Worm (Caenorhabditis elegans) whole organism, young adult: Measurements from ENCODE around the gene dpy-18.

ENCODE experiments used
- B0019.2 ChIP-seq: fragments of 200-800 bp; sonication (Bioruptor generic); conservative IDR thresholded peaks from 2 replicates; pipeline ENCODE4 v1.3.6; 2022; ENCODE audit warnings: missing genetic modification reagents, missing genetic modification characterization, missing compliant biosample characterization
- B0336.3 ChIP-seq: fragments of 200-800 bp; sonication (Bioruptor generic); IDR thresholded peaks from 2 replicates; pipeline ENCODE4 v1.3.6; 2022; ENCODE audit warnings: missing genetic modification characterization, missing compliant biosample characterization
- D2030.7 ChIP-seq: fragments of 200-800 bp; sonication (Bioruptor generic); IDR thresholded peaks from 2 replicates; pipeline ENCODE4 v1.3.6; 2022; ENCODE audit warnings: missing genetic modification reagents, missing genetic modification characterization, missing compliant biosample characterization
- F10E7.11 ChIP-seq: sonication (generic microtip); optimal IDR thresholded peaks from 2 replicates; lab custom pipeline; 2017; ENCODE audit warnings: mild to moderate bottlenecking, missing genetic modification characterization, moderate library complexity, missing compliant biosample characterization
- F39B2.1 ChIP-seq: fragments of 200-800 bp; sonication (Bioruptor generic); IDR thresholded peaks from 2 replicates; pipeline ENCODE4 v1.3.6; 2022; ENCODE audit warnings: missing genetic modification reagents, missing genetic modification characterization, missing compliant biosample characterization
- F57A8.1 ChIP-seq: fragments of 200-800 bp; sonication (Bioruptor generic); optimal IDR thresholded peaks from 2 replicates; lab custom pipeline; 2018; ENCODE audit warnings: mild to moderate bottlenecking, missing genetic modification characterization, moderate library complexity, missing compliant biosample characterization
- F57C9.4 ChIP-seq: sonication (generic microtip); optimal IDR thresholded peaks from 2 replicates; lab custom pipeline; 2017; ENCODE audit warnings: mild to moderate bottlenecking, missing genetic modification characterization, missing compliant biosample characterization
- Y56A3A.18 ChIP-seq: fragments of 200-800 bp; sonication (Bioruptor generic); IDR thresholded peaks from 2 replicates; pipeline ENCODE4 v1.3.6; 2022; ENCODE audit warnings: missing genetic modification reagents, missing genetic modification characterization, missing compliant biosample characterization
- akir-1 ChIP-seq: fragments of 200-800 bp; sonication (Bioruptor generic); optimal IDR thresholded peaks from 2 replicates; lab custom pipeline; 2018; ENCODE audit warnings: mild to moderate bottlenecking, missing genetic modification characterization, moderate library complexity, missing compliant biosample characterization
- aptf-2 ChIP-seq: fragments of 200-800 bp; sonication (Bioruptor generic); conservative IDR thresholded peaks from 2 replicates; pipeline ENCODE4 v1.3.6; 2022; ENCODE audit warnings: missing genetic modification reagents, missing genetic modification characterization, missing compliant biosample characterization
- ccch-3 ChIP-seq: fragments of 200-800 bp; sonication (Bioruptor generic); optimal IDR thresholded peaks from 2 replicates; lab custom pipeline; 2018; ENCODE audit warnings: mild to moderate bottlenecking, missing genetic modification characterization, missing compliant biosample characterization
- cebp-2 ChIP-seq: fragments of 200-800 bp; sonication (Bioruptor generic); IDR thresholded peaks from 2 replicates; pipeline ENCODE4 v1.3.6; 2022; ENCODE audit warnings: missing genetic modification characterization, missing compliant biosample characterization
- ceh-27 ChIP-seq: fragments of 200-800 bp; sonication (Bioruptor generic); optimal IDR thresholded peaks from 2 replicates; lab custom pipeline; 2018; ENCODE audit warnings: mild to moderate bottlenecking, missing genetic modification characterization, moderate library complexity, missing compliant biosample characterization
- ceh-40 ChIP-seq: fragments of 200-800 bp; sonication (Bioruptor generic); IDR thresholded peaks from 2 replicates; pipeline ENCODE4 v1.3.6; 2022; ENCODE audit warnings: missing genetic modification characterization, missing compliant biosample characterization
- ceh-79 ChIP-seq: sonication (generic microtip); optimal IDR thresholded peaks from 2 replicates; lab custom pipeline; 2017; ENCODE audit warnings: mild to moderate bottlenecking, missing genetic modification characterization, missing compliant biosample characterization
- chd-7 ChIP-seq: sonication (generic microtip); optimal IDR thresholded peaks from 2 replicates; lab custom pipeline; 2016; ENCODE audit warnings: mild to moderate bottlenecking, missing genetic modification characterization, moderate library complexity, missing compliant biosample characterization
- die-1 ChIP-seq: sonication (generic microtip); optimal IDR thresholded peaks from 2 replicates; lab custom pipeline; 2016; ENCODE audit warnings: missing genotype, mild to moderate bottlenecking, missing genetic modification characterization, missing compliant biosample characterization
- egrh-3 ChIP-seq: fragments of 200-800 bp; sonication (Bioruptor generic); IDR thresholded peaks from 2 replicates; pipeline ENCODE4 v1.3.6; 2022; ENCODE audit warnings: missing genetic modification reagents, missing genetic modification characterization, missing compliant biosample characterization
- ekl-4 ChIP-seq: fragments of 200-800 bp; sonication (Bioruptor generic); IDR thresholded peaks from 2 replicates; pipeline ENCODE4 v1.3.6; 2022; ENCODE audit warnings: missing genetic modification reagents, missing genetic modification characterization, missing compliant biosample characterization
- ets-4 ChIP-seq: fragments of 200-800 bp; sonication (Bioruptor generic); optimal IDR thresholded peaks from 2 replicates; lab custom pipeline; 2018; ENCODE audit warnings: mild to moderate bottlenecking, missing genetic modification characterization, missing compliant biosample characterization
- gei-17 ChIP-seq: fragments of 200-800 bp; sonication (Bioruptor generic); optimal IDR thresholded peaks from 2 replicates; lab custom pipeline; 2018; ENCODE audit warnings: mild to moderate bottlenecking, missing genetic modification characterization, missing compliant biosample characterization
- hlh-12 ChIP-seq: sonication (generic microtip); optimal IDR thresholded peaks from 2 replicates; lab custom pipeline; 2016; ENCODE audit warnings: missing genetic modification characterization, missing compliant biosample characterization
- hmg-1.2 ChIP-seq: fragments of 200-800 bp; sonication (Bioruptor generic); IDR thresholded peaks from 2 replicates; pipeline ENCODE4 v1.3.6; 2022; ENCODE audit warnings: missing genetic modification reagents, missing genetic modification characterization, missing compliant biosample characterization
- hsf-1 ChIP-seq: fragments of 200-800 bp; sonication (Bioruptor generic); IDR thresholded peaks from 2 replicates; pipeline ENCODE4 v1.3.6; 2022; ENCODE audit warnings: missing genetic modification reagents, missing genetic modification characterization, missing compliant biosample characterization
- lsy-27 ChIP-seq: sonication (generic microtip); optimal IDR thresholded peaks from 2 replicates; lab custom pipeline; 2017; ENCODE audit warnings: missing genetic modification characterization, mild to moderate bottlenecking, missing compliant biosample characterization, antibody characterized with exemption, missing genotype, borderline replicate concordance; ENCODE audit not compliant: insufficient read depth
- madf-10 ChIP-seq: sonication (generic microtip); optimal IDR thresholded peaks from 2 replicates; lab custom pipeline; 2016; ENCODE audit warnings: mild to moderate bottlenecking, missing genetic modification characterization, missing compliant biosample characterization
- madf-6 ChIP-seq: fragments of 200-800 bp; sonication (Bioruptor generic); IDR thresholded peaks from 2 replicates; pipeline ENCODE4 v1.3.6; 2022; ENCODE audit warnings: missing genetic modification reagents, missing genetic modification characterization, missing compliant biosample characterization
- nfyb-1 ChIP-seq: fragments of 200-800 bp; sonication (Bioruptor generic); IDR thresholded peaks from 2 replicates; pipeline ENCODE4 v1.3.6; 2022; ENCODE audit warnings: missing genetic modification reagents, missing genetic modification characterization, missing compliant biosample characterization
- nhr-179 ChIP-seq: sonication (generic microtip); optimal IDR thresholded peaks from 2 replicates; lab custom pipeline; 2016; ENCODE audit warnings: mild to moderate bottlenecking, missing genetic modification characterization, missing compliant biosample characterization
- nhr-27 ChIP-seq: fragments of 200-800 bp; sonication (Bioruptor generic); optimal IDR thresholded peaks from 2 replicates; lab custom pipeline; 2018; ENCODE audit warnings: mild to moderate bottlenecking, missing genetic modification characterization, moderate library complexity, missing compliant biosample characterization
- nhr-90 ChIP-seq: sonication (generic microtip); optimal IDR thresholded peaks from 2 replicates; lab custom pipeline; 2016; ENCODE audit warnings: missing genotype, mild to moderate bottlenecking, missing genetic modification characterization, missing compliant biosample characterization
- pbrm-1 ChIP-seq: fragments of 200-800 bp; sonication (Bioruptor generic); IDR thresholded peaks from 2 replicates; pipeline ENCODE4 v1.3.6; 2022; ENCODE audit warnings: missing genetic modification reagents, missing genetic modification characterization, missing compliant biosample characterization
- pha-4 ChIP-seq: fragments of 150-350 bp; sonication (generic microtip); optimal IDR thresholded peaks from 2 replicates; lab custom pipeline; 2014; ENCODE audit warnings: missing biosample characterization, missing genetic modification reagents, missing genetic modification characterization
- rec-8 ChIP-seq, 2 experiments: sonication (generic microtip); optimal IDR thresholded peaks; 2 replicates each; lab custom pipeline; 2016; ENCODE audit warnings: mild to moderate bottlenecking in 2 of 2, missing genetic modification characterization in 2 of 2, missing genetic modification reagents in 2 of 2, missing genotype in 2 of 2, missing biosample characterization in 1 of 2, missing compliant biosample characterization in 1 of 2, moderate library complexity in 1 of 2
- repo-1 ChIP-seq: sonication (generic microtip); optimal IDR thresholded peaks from 2 replicates; lab custom pipeline; 2017; ENCODE audit warnings: mild to moderate bottlenecking, missing genetic modification characterization, missing compliant biosample characterization
- sdz-38 ChIP-seq: sonication (generic microtip); optimal IDR thresholded peaks from 2 replicates; lab custom pipeline; 2016; ENCODE audit warnings: missing genotype, missing genetic modification characterization, missing compliant biosample characterization
- snpc-1.1 ChIP-seq: sonication (generic microtip); optimal IDR thresholded peaks from 2 replicates; lab custom pipeline; 2017; ENCODE audit warnings: missing genetic modification characterization, mild to moderate bottlenecking, missing compliant biosample characterization, antibody characterized with exemption, moderate library complexity, missing genotype, missing genetic modification reagents; ENCODE audit not compliant: insufficient read depth
- snpc-1.3 ChIP-seq: sonication (generic microtip); optimal IDR thresholded peaks from 2 replicates; lab custom pipeline; 2017; ENCODE audit warnings: missing genetic modification characterization, mild to moderate bottlenecking, missing compliant biosample characterization, antibody characterized with exemption, moderate library complexity, missing genotype, missing genetic modification reagents; ENCODE audit not compliant: insufficient read depth
- snpc-4 ChIP-seq, 5 experiments: fragments of 150-350 bp in 1 of 5; sonication (generic microtip) in 4 of 5; optimal IDR thresholded peaks; 2 replicates each; lab custom pipeline; 2014 to 2018; ENCODE audit warnings: missing genetic modification characterization in 5 of 5, missing biosample characterization in 3 of 5, antibody characterized with exemption in 2 of 5, mild to moderate bottlenecking in 2 of 5, missing compliant biosample characterization in 2 of 5, missing genotype in 2 of 5, moderate library complexity in 2 of 5, missing genetic modification reagents in 1 of 5
- somi-1 ChIP-seq: fragments of 200-800 bp; sonication (Bioruptor generic); optimal IDR thresholded peaks from 2 replicates; lab custom pipeline; 2018; ENCODE audit warnings: mild to moderate bottlenecking, missing genetic modification characterization, missing compliant biosample characterization
- tbx-9 ChIP-seq: sonication (generic microtip); optimal IDR thresholded peaks from 2 replicates; lab custom pipeline; 2016; ENCODE audit warnings: borderline replicate concordance, missing genetic modification characterization, inconsistent platforms, missing compliant biosample characterization
- zfh-2 ChIP-seq: fragments of 200-800 bp; sonication (Bioruptor generic); conservative IDR thresholded peaks from 2 replicates; pipeline ENCODE4 v1.3.6; 2022; ENCODE audit warnings: missing genetic modification reagents, missing genetic modification characterization, missing compliant biosample characterization
- ztf-18 ChIP-seq: sonication (generic microtip); optimal IDR thresholded peaks from 2 replicates; lab custom pipeline; 2016; ENCODE audit warnings: missing genotype, mild to moderate bottlenecking, missing genetic modification characterization, missing compliant biosample characterization
- ztf-25 ChIP-seq: fragments of 200-800 bp; sonication (Bioruptor generic); IDR thresholded peaks from 2 replicates; pipeline ENCODE4 v1.3.6; 2022; ENCODE audit warnings: missing genetic modification reagents, missing genetic modification characterization, missing compliant biosample characterization
- ztf-26 ChIP-seq: sonication (generic microtip); optimal IDR thresholded peaks from 2 replicates; lab custom pipeline; 2017; ENCODE audit warnings: missing genetic modification characterization, missing compliant biosample characterization
- ztf-28 ChIP-seq: fragments of 200-800 bp; sonication (Bioruptor generic); IDR thresholded peaks from 2 replicates; pipeline ENCODE4 v1.3.6; 2022; ENCODE audit warnings: missing genetic modification reagents, missing genetic modification characterization, missing compliant biosample characterization
- ztf-3 ChIP-seq: fragments of 200-800 bp; sonication (Bioruptor generic); optimal IDR thresholded peaks from 2 replicates; lab custom pipeline; 2018; ENCODE audit warnings: mild to moderate bottlenecking, missing genetic modification characterization, missing compliant biosample characterization

The dpy-18 gene

DNA sequence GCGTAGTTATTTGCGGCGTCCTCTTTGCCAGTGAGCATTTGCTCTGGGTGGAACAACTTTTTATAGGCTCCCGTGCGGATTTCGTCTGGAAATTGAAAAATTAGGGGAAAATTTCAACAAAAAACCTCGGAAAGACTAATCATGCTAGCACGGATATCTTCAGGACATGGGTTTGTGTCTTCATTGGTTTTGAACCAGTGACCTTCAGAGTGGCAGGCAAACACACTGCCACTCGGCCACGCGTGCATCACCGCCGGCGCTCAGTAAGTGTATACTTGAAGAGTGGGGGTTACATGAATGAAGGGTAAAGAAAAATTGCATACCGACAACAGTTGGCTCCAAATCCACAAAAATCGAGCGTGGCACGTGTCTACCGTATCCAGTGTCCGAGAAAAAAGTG is 6.5 kb downstream of the dpy-18 start (continued):
- no peak for TF ChIP-seq egrh-3 (GFP tag; lab: Robert Waterston, UW)
- peak; percentile 75 for TF ChIP-seq ceh-27 (GFP tag; lab: Kevin White, UChicago)
- TF ChIP-seq ztf-26 (tag; lab: Kevin White, UChicago) = peak; percentile 58
- peak; percentile 90 for TF ChIP-seq nfyb-1
- TF ChIP-seq pbrm-1 (GFP tag; lab: Robert Waterston, UW) = peak; percentile 56; the same call in 1 of the 2 replicates
- TF ChIP-seq B0019.2 (GFP tag; lab: Robert Waterston, UW) = no peak
- TF ChIP-seq hlh-12 = peak; percentile 21
- TF ChIP-seq ceh-79 = no peak
- TF ChIP-seq ztf-25 = peak; percentile 78; the same call in 1 of the 2 replicates
- no peak for TF ChIP-seq hsf-1 (GFP tag; lab: Robert Waterston, UW)
- TF ChIP-seq nhr-179 = no peak
- TF ChIP-seq hmg-1.2 = peak; percentile 77
- peak; percentile 21 for TF ChIP-seq gei-17 (GFP tag; lab: Kevin White, UChicago)
- TF ChIP-seq F10E7.11 (tag; lab: Kevin White, UChicago) = peak; percentile 50
- peak; percentile 68 for TF ChIP-seq madf-6
- peak; percentile 8 to 79 for TF ChIP-seq rec-8 (tag; optimal IDR thresholded peaks at IDR 0.05; lab: Kevin White, UChicago)
- TF ChIP-seq ccch-3 = peak; percentile 57
- no peak for TF ChIP-seq F39B2.1 (GFP tag; lab: Robert Waterston, UW)
- TF ChIP-seq ets-4 (GFP tag; lab: Kevin White, UChicago) = no peak
- TF ChIP-seq somi-1 (GFP tag; lab: Kevin White, UChicago) = peak; percentile 47
- TF ChIP-seq snpc-4 (GFP tag; optimal IDR thresholded peaks at IDR 0.05; lab: Kevin White, UChicago) = peak; percentile 22
- TF ChIP-seq snpc-4 (tag; optimal IDR thresholded peaks at IDR 0.05; lab: Kevin White, UChicago) = peak; percentile 23 to 80 (median 66)
- no peak for TF ChIP-seq nhr-27
- no peak for TF ChIP-seq aptf-2 (GFP tag; lab: Robert Waterston, UW)
- peak; percentile 72; the same call in 1 of the 2 replicates for TF ChIP-seq Y56A3A.18 (GFP tag; lab: Robert Waterston, UW)
- peak; percentile 83 for TF ChIP-seq ekl-4 (GFP tag; lab: Robert Waterston, UW)
- peak; percentile 58 for TF ChIP-seq repo-1 (tag; lab: Kevin White, UChicago)
- TF ChIP-seq lsy-27 (tag; lab: Kevin White, UChicago) = no peak
- TF ChIP-seq B0336.3 (GFP tag; lab: Robert Waterston, UW) = peak; percentile 71; the same call in 1 of the 2 replicates
- peak; percentile 42 for TF ChIP-seq snpc-1.1 (tag; lab: Kevin White, UChicago)
- peak; percentile 4 for TF ChIP-seq ztf-3 (GFP tag; lab: Kevin White, UChicago)
- no peak; the same call in 1 of the 2 replicates for TF ChIP-seq cebp-2
- TF ChIP-seq ztf-18 (tag; lab: Kevin White, UChicago) = peak; percentile 64
- TF ChIP-seq die-1 (tag; lab: Kevin White, UChicago) = peak; percentile 74
- peak; percentile 27 for TF ChIP-seq F57C9.4
- TF ChIP-seq madf-10 = peak; percentile 74
- peak; percentile 46 for TF ChIP-seq akir-1 (GFP tag; lab: Kevin White, UChicago)
- TF ChIP-seq ceh-40 (GFP tag; lab: Robert Waterston, UW) = 0 out of 2 replicates have a peak, but pooled peaks have one; percentile 67
- peak; percentile 83 for TF ChIP-seq nhr-90
- TF ChIP-seq pha-4 (tag; lab: Kevin White, UChicago) = no peak
- TF ChIP-seq ztf-28 = no peak
- peak; percentile 51; the same call in 1 of the 2 replicates for TF ChIP-seq D2030.7
- TF ChIP-seq F57A8.1 (GFP tag; lab: Kevin White, UChicago) = no peak
- no peak for TF ChIP-seq tbx-9 (tag; lab: Kevin White, UChicago)
- TF ChIP-seq sdz-38 (tag; lab: Kevin White, UChicago) = no peak
- TF ChIP-seq snpc-1.3 (tag; lab: Kevin White, UChicago) = peak; percentile 55
- TF ChIP-seq zfh-2 (GFP tag; lab: Robert Waterston, UW) = peak; percentile 58
- TF ChIP-seq chd-7 (tag; lab: Kevin White, UChicago) = peak; percentile 80
